Worm (Caenorhabditis elegans): Measurements from ENCODE around the gene ref-2.
A peak's percentile ranks its signal among the peaks of the same experiment; 100 is the strongest.

The ref-2 gene

DNA sequence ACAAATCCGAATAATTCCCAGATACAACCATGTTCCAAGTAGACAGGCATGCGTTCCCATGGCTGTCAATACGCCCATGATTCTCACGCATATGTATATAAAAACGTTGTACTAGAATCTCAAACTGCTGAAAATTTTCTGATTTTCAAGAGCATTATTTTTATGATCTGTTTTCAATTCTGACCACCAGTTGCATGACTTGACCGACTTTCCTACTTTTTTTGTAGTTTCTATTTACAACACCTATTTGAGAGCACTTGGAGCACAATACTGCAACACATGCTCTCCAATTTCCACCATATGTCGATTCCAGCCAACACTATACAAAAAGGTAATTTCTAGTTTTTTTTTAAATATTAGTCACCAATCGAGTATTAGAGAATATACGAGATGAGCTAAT, at the start of gene ref-2:
ref-2 (plus strand) TSS at position 301 of the 400 bp plus-strand sequence.
- TF ChIP-seq ztf-29 (GFP tag; IDR thresholded peaks at IDR 0.05) = no peak
- TF ChIP-seq cog-1 (tag; optimal IDR thresholded peaks at IDR 0.05) = no peak
- no peak for TF ChIP-seq ref-1 (GFP tag; conservative IDR thresholded peaks at IDR 0.05)
- TF ChIP-seq flt-1 (GFP tag; IDR thresholded peaks at IDR 0.05) = no peak
- TF ChIP-seq T22C8.4 (GFP tag; IDR thresholded peaks at IDR 0.05) = no peak
- no peak for TF ChIP-seq med-1 (GFP tag; optimal IDR thresholded peaks at IDR 0.05; ENCODE audit: insufficient read depth)
- TF ChIP-seq klf-2 (GFP tag; conservative IDR thresholded peaks at IDR 0.05) = no peak
- TF ChIP-seq tab-1 (GFP tag; IDR thresholded peaks at IDR 0.05) = no peak
- TF ChIP-seq ztf-23 (GFP tag; IDR thresholded peaks at IDR 0.05) = no peak

ce11 chrX:7703863-7704262, 40.2 kb upstream of the ref-2 start:
- TF ChIP-seq T22C8.4 (GFP tag; IDR thresholded peaks at IDR 0.05) (no peak), tab-1 (GFP tag; IDR thresholded peaks at IDR 0.05) (no peak), klf-2 (GFP tag; conservative IDR thresholded peaks at IDR 0.05) (no peak), ztf-29 (GFP tag; IDR thresholded peaks at IDR 0.05) (no peak), ztf-23 (GFP tag; IDR thresholded peaks at IDR 0.05) (no peak), med-1 (GFP tag; optimal IDR thresholded peaks at IDR 0.05; ENCODE audit: insufficient read depth) (no peak), cog-1 (tag; optimal IDR thresholded peaks at IDR 0.05) (no peak), flt-1 (GFP tag; IDR thresholded peaks at IDR 0.05) (no peak), ref-1 (GFP tag; conservative IDR thresholded peaks at IDR 0.05) (no peak)

DNA sequence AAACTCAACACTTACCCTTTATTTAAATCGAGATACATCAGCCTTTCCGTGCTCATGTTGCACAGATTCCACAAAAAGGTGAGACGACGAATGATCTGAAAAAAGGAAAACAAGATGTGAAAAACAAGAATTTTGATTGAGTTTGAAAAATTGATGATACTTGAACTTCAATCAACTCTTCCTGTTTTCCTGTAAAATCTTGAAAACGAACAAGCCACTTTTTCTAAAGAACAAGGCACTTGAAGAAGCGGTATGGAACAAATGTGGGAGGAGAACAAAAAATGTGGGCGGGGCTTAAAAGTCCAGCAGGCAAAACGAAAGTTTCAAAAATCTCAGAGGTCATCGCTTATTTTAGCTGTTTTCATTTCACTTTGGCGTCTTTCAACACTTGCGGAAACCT, 37.0 kb upstream of the ref-2 start, which contains the start of gene kvs-1:
kvs-1 (minus strand) TSS at position 101 of the 400 bp plus-strand sequence.
- TF ChIP-seq ztf-23 (GFP tag; IDR thresholded peaks at IDR 0.05) = no peak
- TF ChIP-seq flt-1 (GFP tag; IDR thresholded peaks at IDR 0.05) = no peak
- TF ChIP-seq med-1 (GFP tag; optimal IDR thresholded peaks at IDR 0.05; ENCODE audit: insufficient read depth) = no peak
- no peak for TF ChIP-seq ref-1 (GFP tag; conservative IDR thresholded peaks at IDR 0.05)
- TF ChIP-seq tab-1 (GFP tag; IDR thresholded peaks at IDR 0.05) = no peak
- TF ChIP-seq cog-1 (tag; optimal IDR thresholded peaks at IDR 0.05) = no peak
- TF ChIP-seq klf-2 (GFP tag; conservative IDR thresholded peaks at IDR 0.05) = no peak
- no peak for TF ChIP-seq T22C8.4 (GFP tag; IDR thresholded peaks at IDR 0.05)
- no peak for TF ChIP-seq ztf-29 (GFP tag; IDR thresholded peaks at IDR 0.05)

DNA sequence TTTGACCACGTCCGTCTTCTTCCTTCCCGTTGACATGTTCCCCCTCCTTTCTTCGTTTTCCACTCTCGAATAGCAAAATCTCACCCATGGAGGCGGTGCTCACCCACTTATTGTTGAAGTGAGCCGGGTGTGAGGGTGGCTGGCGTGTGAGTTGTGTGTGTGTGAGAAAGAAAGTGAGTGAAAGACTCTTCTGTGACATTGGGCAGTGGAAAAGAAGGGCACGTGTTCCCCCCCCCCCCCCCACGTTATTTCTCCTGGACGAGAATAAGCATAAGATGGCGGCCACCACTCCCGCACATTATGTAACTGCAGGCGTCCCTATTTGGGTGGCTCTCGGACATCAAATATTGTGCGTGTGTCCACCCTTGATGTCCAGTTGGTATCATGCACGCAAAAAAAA, 33.9 kb upstream of the ref-2 start:
- TF ChIP-seq klf-2 (GFP tag; conservative IDR thresholded peaks at IDR 0.05) (no peak), flt-1 (GFP tag; IDR thresholded peaks at IDR 0.05) (peak; percentile 57; the same call in 1 of the 2 replicates), ztf-23 (GFP tag; IDR thresholded peaks at IDR 0.05) (0 out of 2 replicates have a peak, but pooled peaks have one; percentile 14), cog-1 (tag; optimal IDR thresholded peaks at IDR 0.05) (no peak)

- TF ChIP-seq ref-1 (GFP tag; conservative IDR thresholded peaks at IDR 0.05) (no peak), klf-2 (GFP tag; conservative IDR thresholded peaks at IDR 0.05) (no peak), cog-1 (tag; optimal IDR thresholded peaks at IDR 0.05) (no peak), ztf-23 (GFP tag; IDR thresholded peaks at IDR 0.05) (no peak), med-1 (GFP tag; optimal IDR thresholded peaks at IDR 0.05; ENCODE audit: insufficient read depth) (no peak), tab-1 (GFP tag; IDR thresholded peaks at IDR 0.05) (no peak), flt-1 (GFP tag; IDR thresholded peaks at IDR 0.05) (no peak), ztf-29 (GFP tag; IDR thresholded peaks at IDR 0.05) (no peak), T22C8.4 (GFP tag; IDR thresholded peaks at IDR 0.05) (no peak)
Observed at ce11 chrX:7710643-7711042, 33.4 kb upstream of the ref-2 start, which contains the start of gene K09F5.4. Gene K09F5.4 (minus strand): TSS chrX:7710743.

- peak; percentile 30 for TF ChIP-seq cog-1 (tag; optimal IDR thresholded peaks at IDR 0.05)
- TF ChIP-seq ref-1 (GFP tag; conservative IDR thresholded peaks at IDR 0.05) = no peak
- no peak for TF ChIP-seq ztf-23 (GFP tag; IDR thresholded peaks at IDR 0.05)
- peak; percentile 46; the same call in 1 of the 2 replicates for TF ChIP-seq flt-1 (GFP tag; IDR thresholded peaks at IDR 0.05)
Observed at ce11 chrX:7712887-7713286, 31.2 kb upstream of the ref-2 start.

ce11 chrX:7715463-7715862, 28.6 kb upstream of the ref-2 start:
- TF ChIP-seq med-1 (GFP tag; optimal IDR thresholded peaks at IDR 0.05; ENCODE audit: insufficient read depth) (no peak), T22C8.4 (GFP tag; IDR thresholded peaks at IDR 0.05) (no peak), klf-2 (GFP tag; conservative IDR thresholded peaks at IDR 0.05) (no peak), ref-1 (GFP tag; conservative IDR thresholded peaks at IDR 0.05) (no peak), tab-1 (GFP tag; IDR thresholded peaks at IDR 0.05) (no peak), cog-1 (tag; optimal IDR thresholded peaks at IDR 0.05) (no peak), ztf-29 (GFP tag; IDR thresholded peaks at IDR 0.05) (no peak), flt-1 (GFP tag; IDR thresholded peaks at IDR 0.05) (no peak), ztf-23 (GFP tag; IDR thresholded peaks at IDR 0.05) (no peak)

- TF ChIP-seq ztf-23 (GFP tag; IDR thresholded peaks at IDR 0.05) = no peak
- TF ChIP-seq med-1 (GFP tag; optimal IDR thresholded peaks at IDR 0.05; ENCODE audit: insufficient read depth) = no peak
Observed at ce11 chrX:7718972-7719371, 25.1 kb upstream of the ref-2 start, which contains the start of gene K09F5.6. Gene K09F5.6 (plus strand): TSS chrX:7719272.

ce11 chrX:7720565-7720964, 23.5 kb upstream of the ref-2 start:
- no peak for TF ChIP-seq ztf-23 (GFP tag; IDR thresholded peaks at IDR 0.05)
- no peak for TF ChIP-seq klf-2 (GFP tag; conservative IDR thresholded peaks at IDR 0.05)
- no peak for TF ChIP-seq med-1 (GFP tag; optimal IDR thresholded peaks at IDR 0.05; ENCODE audit: insufficient read depth)
- no peak for TF ChIP-seq T22C8.4 (GFP tag; IDR thresholded peaks at IDR 0.05)
- no peak for TF ChIP-seq cog-1 (tag; optimal IDR thresholded peaks at IDR 0.05)
- no peak for TF ChIP-seq ztf-29 (GFP tag; IDR thresholded peaks at IDR 0.05)
- no peak for TF ChIP-seq ref-1 (GFP tag; conservative IDR thresholded peaks at IDR 0.05)
- TF ChIP-seq flt-1 (GFP tag; IDR thresholded peaks at IDR 0.05) = no peak
- no peak for TF ChIP-seq tab-1 (GFP tag; IDR thresholded peaks at IDR 0.05)

DNA sequence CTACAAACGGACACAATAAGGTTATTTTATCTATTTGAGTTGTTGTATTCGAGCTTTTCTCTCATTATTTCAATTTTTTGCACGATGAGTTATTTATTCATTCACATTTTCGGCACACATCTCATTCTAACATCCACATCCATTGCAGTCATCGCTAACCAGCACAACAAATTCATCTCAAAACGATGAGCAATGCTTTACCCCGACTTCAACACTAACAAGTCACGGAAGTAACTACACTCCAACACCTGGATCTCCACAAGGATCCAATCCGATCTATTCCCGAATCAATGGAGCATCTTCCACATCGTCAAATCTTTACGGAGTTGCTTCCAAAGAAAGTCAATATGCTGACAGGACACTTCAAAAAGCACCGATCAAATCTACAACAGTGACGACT, 19.9 kb upstream of the ref-2 start:
- no peak for TF ChIP-seq klf-2 (GFP tag; conservative IDR thresholded peaks at IDR 0.05)
- TF ChIP-seq tab-1 (GFP tag; IDR thresholded peaks at IDR 0.05) = no peak
- no peak for TF ChIP-seq med-1 (GFP tag; optimal IDR thresholded peaks at IDR 0.05; ENCODE audit: insufficient read depth)
- no peak for TF ChIP-seq ref-1 (GFP tag; conservative IDR thresholded peaks at IDR 0.05)
- TF ChIP-seq cog-1 (tag; optimal IDR thresholded peaks at IDR 0.05) = no peak
